Worm (Caenorhabditis elegans) whole organism, late embryonic: Measurements from ENCODE around the gene ttr-15.

ENCODE experiments used
- C08G9.2 ChIP-seq: sonication (generic microtip); optimal IDR thresholded peaks from 2 replicates; lab custom pipeline; 2016; ENCODE audit warnings: mild to moderate bottlenecking, missing genetic modification characterization, moderate library complexity, missing compliant biosample characterization
- F13H6.1 ChIP-seq: sonication (generic microtip); optimal IDR thresholded peaks from 2 replicates; lab custom pipeline; 2016; ENCODE audit warnings: missing genetic modification characterization, missing compliant biosample characterization
- K09A11.1 ChIP-seq: sonication (generic microtip); optimal IDR thresholded peaks from 2 replicates; lab custom pipeline; 2017; ENCODE audit warnings: antibody characterized with exemption, mild to moderate bottlenecking, missing genetic modification characterization, missing compliant biosample characterization; ENCODE audit not compliant: insufficient read depth
- T23F11.4 ChIP-seq: fragments of 200-800 bp; sonication (Bioruptor generic); optimal IDR thresholded peaks from 2 replicates; lab custom pipeline; 2018; ENCODE audit warnings: mild to moderate bottlenecking, missing genetic modification characterization, missing compliant biosample characterization
- ceh-14 ChIP-seq: sonication (generic microtip); optimal IDR thresholded peaks from 2 replicates; lab custom pipeline; 2016; ENCODE audit warnings: missing genotype, missing genetic modification characterization, missing compliant biosample characterization
- ceh-22 ChIP-seq: sonication (generic microtip); optimal IDR thresholded peaks from 2 replicates; lab custom pipeline; 2017; ENCODE audit warnings: missing biosample characterization, missing genetic modification characterization
- ceh-24 ChIP-seq: sonication (generic microtip); optimal IDR thresholded peaks from 2 replicates; lab custom pipeline; 2016; ENCODE audit warnings: mild to moderate bottlenecking, missing genetic modification characterization, missing compliant biosample characterization
- ceh-30 ChIP-seq: fragments of 150-350 bp; optimal IDR thresholded peaks from 2 replicates; lab custom pipeline; 2014; ENCODE audit warnings: missing biosample characterization, missing genetic modification characterization
- ceh-34 ChIP-seq: sonication (generic microtip); optimal IDR thresholded peaks from 2 replicates; lab custom pipeline; 2016; ENCODE audit warnings: mild to moderate bottlenecking, missing genetic modification characterization, missing compliant biosample characterization
- ceh-45 ChIP-seq: fragments of 200-800 bp; sonication (Bioruptor generic); IDR thresholded peaks from 2 replicates; pipeline ENCODE4 v1.3.6; 2022; ENCODE audit warnings: missing genetic modification reagents, missing genetic modification characterization, missing compliant biosample characterization
- ceh-48 ChIP-seq: sonication (generic microtip); optimal IDR thresholded peaks from 2 replicates; lab custom pipeline; 2016; ENCODE audit warnings: missing genetic modification characterization, inconsistent platforms, missing compliant biosample characterization
- che-1 ChIP-seq: sonication (generic microtip); optimal IDR thresholded peaks from 2 replicates; lab custom pipeline; 2016; ENCODE audit warnings: mild to moderate bottlenecking, missing genetic modification characterization, missing compliant biosample characterization
- dve-1 ChIP-seq: sonication (generic microtip); optimal IDR thresholded peaks from 2 replicates; lab custom pipeline; 2017; ENCODE audit warnings: antibody characterized with exemption, mild to moderate bottlenecking, missing genetic modification characterization, missing compliant biosample characterization
- elt-2 ChIP-seq: sonication (generic microtip); optimal IDR thresholded peaks from 2 replicates; lab custom pipeline; 2016; ENCODE audit warnings: missing genetic modification reagents, missing genetic modification characterization, missing compliant biosample characterization
- elt-4 ChIP-seq: sonication (generic microtip); optimal IDR thresholded peaks from 2 replicates; lab custom pipeline; 2016; ENCODE audit warnings: missing genetic modification characterization, missing compliant biosample characterization
- fax-1 ChIP-seq: sonication (generic microtip); optimal IDR thresholded peaks from 2 replicates; lab custom pipeline; 2016; ENCODE audit warnings: missing genotype, missing genetic modification characterization, missing compliant biosample characterization
- gmeb-2 ChIP-seq: sonication (generic microtip); optimal IDR thresholded peaks from 2 replicates; lab custom pipeline; 2016; ENCODE audit warnings: missing genetic modification characterization, inconsistent platforms, missing compliant biosample characterization
- hlh-13 ChIP-seq: fragments of 200-800 bp; sonication (Bioruptor generic); optimal IDR thresholded peaks from 2 replicates; lab custom pipeline; 2018; ENCODE audit warnings: mild to moderate bottlenecking, missing genetic modification characterization, missing compliant biosample characterization
- hlh-30 ChIP-seq: sonication (generic microtip); optimal IDR thresholded peaks from 2 replicates; lab custom pipeline; 2017; ENCODE audit warnings: antibody characterized with exemption, missing genetic modification characterization, missing compliant biosample characterization; ENCODE audit not compliant: insufficient read depth
- hlh-6 ChIP-seq: sonication (generic microtip); optimal IDR thresholded peaks from 2 replicates; lab custom pipeline; 2016; ENCODE audit warnings: missing genotype, missing genetic modification characterization, missing compliant biosample characterization
- hlh-8 ChIP-seq: sonication (generic microtip); optimal IDR thresholded peaks from 2 replicates; lab custom pipeline; 2016; ENCODE audit warnings: missing genotype, missing genetic modification characterization, missing compliant biosample characterization
- lim-6 ChIP-seq: sonication (generic microtip); optimal IDR thresholded peaks from 2 replicates; lab custom pipeline; 2016; ENCODE audit warnings: missing genetic modification characterization, missing compliant biosample characterization
- lin-11 ChIP-seq: fragments of 200-800 bp; sonication (Bioruptor generic); optimal IDR thresholded peaks from 2 replicates; lab custom pipeline; 2018; ENCODE audit warnings: mild to moderate bottlenecking, missing genetic modification characterization, missing compliant biosample characterization
- mec-3 ChIP-seq: sonication (generic microtip); optimal IDR thresholded peaks from 2 replicates; lab custom pipeline; 2016; ENCODE audit warnings: borderline replicate concordance, missing genetic modification characterization, missing compliant biosample characterization
- nfya-1 ChIP-seq: sonication (generic microtip); optimal IDR thresholded peaks from 2 replicates; lab custom pipeline; 2017; ENCODE audit warnings: missing genetic modification characterization, mild to moderate bottlenecking, missing compliant biosample characterization, antibody characterized with exemption, moderate library complexity
- nhr-11 ChIP-seq: fragments of 150-350 bp; optimal IDR thresholded peaks from 2 replicates; lab custom pipeline; 2014; ENCODE audit warnings: missing biosample characterization, missing genetic modification characterization
- nhr-232 ChIP-seq: sonication (generic microtip); optimal IDR thresholded peaks from 2 replicates; lab custom pipeline; 2016; ENCODE audit warnings: missing genetic modification characterization, missing compliant biosample characterization
- npax-4 ChIP-seq: sonication (generic microtip); optimal IDR thresholded peaks from 2 replicates; lab custom pipeline; 2016; ENCODE audit warnings: missing genetic modification characterization, missing compliant biosample characterization
- pat-9 ChIP-seq: fragments of 200-800 bp; sonication (Bioruptor generic); optimal IDR thresholded peaks from 2 replicates; lab custom pipeline; 2018; ENCODE audit warnings: mild to moderate bottlenecking, missing genetic modification characterization, moderate library complexity, missing compliant biosample characterization
- pax-1 ChIP-seq: fragments of 150-350 bp; optimal IDR thresholded peaks from 2 replicates; lab custom pipeline; 2014; ENCODE audit warnings: missing biosample characterization, missing genetic modification characterization
- pha-4 ChIP-seq: fragments of 150-350 bp; optimal IDR thresholded peaks from 2 replicates; lab custom pipeline; 2018; ENCODE audit warnings: missing biosample characterization, missing genetic modification reagents, missing genetic modification characterization
- pros-1 ChIP-seq: fragments of 150-350 bp; optimal IDR thresholded peaks from 2 replicates; lab custom pipeline; 2014; ENCODE audit warnings: missing biosample characterization, missing genetic modification reagents, missing genetic modification characterization
- ref-2 ChIP-seq: sonication (generic microtip); optimal IDR thresholded peaks from 2 replicates; lab custom pipeline; 2016; ENCODE audit warnings: missing genetic modification characterization, missing compliant biosample characterization
- rnt-1 ChIP-seq: sonication (generic microtip); optimal IDR thresholded peaks from 2 replicates; lab custom pipeline; 2016; ENCODE audit warnings: missing genetic modification characterization, missing compliant biosample characterization
- syd-9 ChIP-seq: sonication (generic microtip); optimal IDR thresholded peaks from 2 replicates; lab custom pipeline; 2016; ENCODE audit warnings: mild to moderate bottlenecking, missing genetic modification characterization, moderate library complexity, missing compliant biosample characterization
- tbx-2 ChIP-seq: sonication (generic microtip); optimal IDR thresholded peaks from 2 replicates; lab custom pipeline; 2016; ENCODE audit warnings: missing genetic modification characterization, missing compliant biosample characterization
- tbx-7 ChIP-seq: sonication (generic microtip); optimal IDR thresholded peaks from 2 replicates; lab custom pipeline; 2016; ENCODE audit warnings: missing genotype, missing genetic modification characterization, missing compliant biosample characterization
- ttx-3 ChIP-seq: sonication (generic microtip); optimal IDR thresholded peaks from 2 replicates; lab custom pipeline; 2016; ENCODE audit warnings: missing genetic modification reagents, missing genetic modification characterization, missing compliant biosample characterization
- unc-3 ChIP-seq, 2 experiments: fragments of 200-800 bp in 1 of 2; sonication (Bioruptor generic) in 1 of 2; sonication (generic microtip) in 1 of 2; conservative IDR thresholded peaks in 1 of 2; optimal IDR thresholded peaks in 1 of 2; 2 replicates each; pipeline versions ENCODE4 v1.3.6 to Lab custom; 2016 to 2022; ENCODE audit warnings: missing compliant biosample characterization in 2 of 2, missing genetic modification characterization in 2 of 2, missing genetic modification reagents in 1 of 2
- unc-42 ChIP-seq: sonication (generic microtip); optimal IDR thresholded peaks from 2 replicates; lab custom pipeline; 2016; ENCODE audit warnings: missing genotype, missing genetic modification characterization, missing compliant biosample characterization
- unc-86 ChIP-seq: sonication (generic microtip); optimal IDR thresholded peaks from 2 replicates; lab custom pipeline; 2016; ENCODE audit warnings: missing genetic modification characterization, missing compliant biosample characterization
- ztf-16 ChIP-seq: sonication (generic microtip); optimal IDR thresholded peaks from 2 replicates; lab custom pipeline; 2017; ENCODE audit warnings: missing genetic modification characterization, missing compliant biosample characterization

Gene ttr-15

ce11 chrIII:10341758-10342157 is 4.1 kb downstream of the ttr-15 start, which contains the start of gene tbx-9:
Gene tbx-9, minus strand, starts transcription at chrIII:10341858.
- TF ChIP-seq hlh-13 (GFP tag; lab: Kevin White, UChicago) (no peak), pat-9 (tag; lab: Kevin White, UChicago) (no peak), nhr-11 (tag; lab: Kevin White, UChicago) (no peak), ceh-14 (no peak), dve-1 (tag; lab: Kevin White, UChicago) (no peak), gmeb-2 (tag; lab: Kevin White, UChicago) (no peak), che-1 (tag; lab: Kevin White, UChicago) (no peak), T23F11.4 (no peak), nfya-1 (no peak), lin-11 (no peak), ztf-16 (tag; lab: Kevin White, UChicago) (no peak), rnt-1 (tag; lab: Kevin White, UChicago) (no peak), tbx-2 (tag; lab: Kevin White, UChicago) (no peak), ceh-22 (tag; lab: Kevin White, UChicago) (no peak), elt-4 (tag; lab: Kevin White, UChicago) (no peak), pha-4 (tag; lab: Kevin White, UChicago) (no peak), nhr-232 (tag; lab: Kevin White, UChicago) (no peak), unc-86 (tag; lab: Kevin White, UChicago) (no peak)

- TF ChIP-seq mec-3 (tag; lab: Kevin White, UChicago) = no peak
- TF ChIP-seq unc-3 (GFP tag; conservative IDR thresholded peaks at IDR 0.05; lab: Robert Waterston, UW) = no peak
- TF ChIP-seq unc-3 (tag; optimal IDR thresholded peaks at IDR 0.05; lab: Kevin White, UChicago) = no peak
- TF ChIP-seq lim-6 (tag; lab: Kevin White, UChicago) = no peak
- TF ChIP-seq K09A11.1 (tag; lab: Kevin White, UChicago) = no peak
- no peak for TF ChIP-seq tbx-7 (tag; lab: Kevin White, UChicago)
- no peak for TF ChIP-seq ref-2 (tag; lab: Kevin White, UChicago)
- TF ChIP-seq che-1 (tag; lab: Kevin White, UChicago) = no peak
- TF ChIP-seq unc-42 (tag; lab: Kevin White, UChicago) = no peak
- TF ChIP-seq ceh-34 (tag; lab: Kevin White, UChicago) = no peak
- TF ChIP-seq hlh-30 (tag; lab: Kevin White, UChicago) = no peak
- no peak for TF ChIP-seq F13H6.1 (tag; lab: Kevin White, UChicago)
- no peak for TF ChIP-seq ceh-48 (tag; lab: Kevin White, UChicago)
- no peak for TF ChIP-seq npax-4 (tag; lab: Kevin White, UChicago)
Observed at ce11 chrIII:10344762-10345161, 7.1 kb downstream of the ttr-15 start.

- no peak for TF ChIP-seq lim-6 (tag; lab: Kevin White, UChicago)
Observed at ce11 chrIII:10347049-10347448, 9.4 kb downstream of the ttr-15 start, which contains the start of gene tbx-8. Gene tbx-8, plus strand, starts transcription at chrIII:10347349.

DNA sequence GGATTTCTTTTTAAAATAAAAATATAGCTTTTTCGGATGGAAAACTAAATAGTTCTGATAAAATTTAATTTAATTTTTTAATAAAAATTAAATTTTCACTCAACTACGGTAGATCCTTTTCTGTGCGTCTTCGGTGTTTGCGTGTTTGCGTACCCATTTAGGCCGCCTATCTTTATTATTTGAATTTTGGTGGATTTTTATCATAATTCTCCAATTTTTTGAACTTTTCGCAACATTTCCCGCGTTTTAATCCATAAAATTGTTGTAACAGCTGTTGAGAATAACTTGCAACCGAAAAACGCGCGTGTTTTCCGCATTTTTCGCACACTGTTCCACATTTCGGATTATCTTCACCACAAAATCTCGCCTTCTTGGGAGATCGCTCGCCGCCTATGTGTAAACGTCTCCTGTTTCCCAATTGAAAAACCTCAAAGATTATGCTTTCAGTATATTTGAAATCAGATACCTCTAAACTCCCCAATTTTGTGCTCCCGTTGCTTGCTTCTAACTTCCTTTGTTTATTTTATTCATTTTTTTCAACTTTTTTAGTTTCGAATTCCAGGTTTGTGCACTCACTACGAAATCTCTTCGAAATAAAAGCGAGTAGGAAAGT is 14.1 kb downstream of the ttr-15 start, which contains the start of gene T07C4.3:
Gene T07C4.3, plus strand, starts transcription at position 563 of the 613 bp plus-strand sequence.
- TF ChIP-seq ceh-30 (no peak), ceh-48 (tag; lab: Kevin White, UChicago) (no peak), pha-4 (tag; lab: Kevin White, UChicago) (no peak), syd-9 (tag; lab: Kevin White, UChicago) (no peak), rnt-1 (tag; lab: Kevin White, UChicago) (no peak), T23F11.4 (no peak)

- TF ChIP-seq hlh-6 (tag; lab: Kevin White, UChicago) (no peak), ref-2 (tag; lab: Kevin White, UChicago) (no peak), elt-4 (tag; lab: Kevin White, UChicago) (no peak), nhr-232 (tag; lab: Kevin White, UChicago) (no peak), ttx-3 (tag; lab: Kevin White, UChicago) (no peak), pros-1 (tag; lab: Kevin White, UChicago) (no peak), syd-9 (tag; lab: Kevin White, UChicago) (no peak), unc-86 (tag; lab: Kevin White, UChicago) (no peak), ceh-24 (no peak), K09A11.1 (tag; lab: Kevin White, UChicago) (no peak), ceh-45 (no peak), fax-1 (tag; lab: Kevin White, UChicago) (no peak), hlh-8 (tag; lab: Kevin White, UChicago) (no peak), C08G9.2 (tag; lab: Kevin White, UChicago) (no peak), pax-1 (tag; lab: Kevin White, UChicago) (no peak), elt-2 (tag; lab: Kevin White, UChicago) (no peak)
Observed at ce11 chrIII:10353423-10353822, 15.8 kb downstream of the ttr-15 start.
